Fruit fly (Drosophila melanogaster) whole organism, embryonic: Measurements from ENCODE around the gene CG4297.

Experiments used
- Atf-2 ChIP-seq: fragments of 200-800 bp; sonication (Bioruptor generic); optimal IDR thresholded peaks from 2 replicates; lab custom pipeline; 2016; ENCODE audit warnings: missing biosample characterization, missing genetic modification characterization
- CG10543 ChIP-seq: fragments of 200-800 bp; sonication (Bioruptor generic); optimal IDR thresholded peaks from 3 replicates; lab custom pipeline; 2017; ENCODE audit warnings: missing biosample characterization, mild to moderate bottlenecking, missing genetic modification characterization, moderate library complexity
- CG10959 ChIP-seq: fragments of 200-800 bp; sonication (Bioruptor generic); IDR thresholded peaks from 2 replicates; pipeline ENCODE4 v1.3.6; 2022; ENCODE audit warnings: missing biosample characterization, missing genetic modification characterization
- CG11398 ChIP-seq: fragments of 200-800 bp; sonication (Bioruptor generic); optimal IDR thresholded peaks from 2 replicates; lab custom pipeline; 2016; ENCODE audit warnings: missing biosample characterization, missing genetic modification characterization
- CG14965 ChIP-seq: fragments of 200-800 bp; sonication (Bioruptor generic); optimal IDR thresholded peaks from 2 replicates; lab custom pipeline; 2016; ENCODE audit warnings: missing biosample characterization, missing genetic modification characterization, borderline replicate concordance
- CG15601 ChIP-seq: fragments of 200-800 bp; sonication (Bioruptor generic); optimal IDR thresholded peaks from 3 replicates; lab custom pipeline; 2019; ENCODE audit warnings: missing biosample characterization, mild to moderate bottlenecking, missing genetic modification characterization, moderate library complexity
- CG1647 ChIP-seq: fragments of 200-800 bp; sonication (Bioruptor generic); optimal IDR thresholded peaks from 3 replicates; lab custom pipeline; 2016; ENCODE audit warnings: missing biosample characterization, missing genetic modification characterization
- CG16779 ChIP-seq: fragments of 200-800 bp; sonication (Bioruptor generic); IDR thresholded peaks from 2 replicates; pipeline ENCODE4 v1.3.6; 2022; ENCODE audit warnings: missing biosample characterization, missing genetic modification characterization
- CG17359 ChIP-seq: fragments of 200-800 bp; sonication (Bioruptor generic); optimal IDR thresholded peaks from 3 replicates; lab custom pipeline; 2018; ENCODE audit warnings: missing biosample characterization, mild to moderate bottlenecking, missing genetic modification characterization, moderate library complexity
- CG17568 ChIP-seq: fragments of 200-800 bp; sonication (Bioruptor generic); optimal IDR thresholded peaks from 2 replicates; lab custom pipeline; 2018; ENCODE audit warnings: missing biosample characterization, mild to moderate bottlenecking, missing genetic modification characterization, moderate library complexity
- CG17612 ChIP-seq: fragments of 200-800 bp; sonication (Bioruptor generic); IDR thresholded peaks from 2 replicates; pipeline ENCODE4 v1.3.6; 2022; ENCODE audit warnings: missing biosample characterization, missing genetic modification characterization
- CG2129 ChIP-seq: fragments of 200-800 bp; sonication (Bioruptor generic); IDR thresholded peaks from 2 replicates; pipeline ENCODE4 v1.3.6; 2022; ENCODE audit warnings: missing biosample characterization, missing genetic modification characterization; ENCODE audit not compliant: partially characterized antibody
- CG4360 ChIP-seq: fragments of 200-800 bp; sonication (Bioruptor generic); IDR thresholded peaks from 2 replicates; pipeline ENCODE4 v1.3.6; 2022; ENCODE audit warnings: missing biosample characterization, missing genetic modification characterization
- CG4707 ChIP-seq: fragments of 200-800 bp; sonication (Bioruptor generic); optimal IDR thresholded peaks from 2 replicates; lab custom pipeline; 2018; ENCODE audit warnings: missing biosample characterization, mild to moderate bottlenecking, missing genetic modification characterization, moderate library complexity
- CG5180 ChIP-seq: fragments of 200-800 bp; sonication (Bioruptor generic); optimal IDR thresholded peaks from 3 replicates; lab custom pipeline; 2017; ENCODE audit warnings: missing biosample characterization, missing genetic modification characterization, mild to moderate bottlenecking, moderate library complexity, missing genetic modification reagents
- CG9727 ChIP-seq: fragments of 200-800 bp; sonication (Bioruptor generic); optimal IDR thresholded peaks from 3 replicates; lab custom pipeline; 2017; ENCODE audit warnings: missing biosample characterization, mild to moderate bottlenecking, missing genetic modification characterization
- CG9797 ChIP-seq: fragments of 200-800 bp; sonication (Bioruptor generic); optimal IDR thresholded peaks from 3 replicates; lab custom pipeline; 2018; ENCODE audit warnings: missing biosample characterization, mild to moderate bottlenecking, missing genetic modification characterization
- D ChIP-seq, 2 experiments: fragments of 200-800 bp in 1 of 2; fragments of >200 bp in 1 of 2; sonication (Bioruptor generic) in 1 of 2; optimal IDR thresholded peaks; 2 replicates in 1 of 2; 3 replicates in 1 of 2; lab custom pipeline; 2017; ENCODE audit warnings: mild to moderate bottlenecking in 1 of 2, missing biosample characterization in 1 of 2, missing genetic modification characterization in 1 of 2, missing genetic modification reagents in 1 of 2
- Dek ChIP-seq: fragments of 200-800 bp; sonication (Bioruptor generic); optimal IDR thresholded peaks from 3 replicates; lab custom pipeline; 2019; ENCODE audit warnings: missing biosample characterization, mild to moderate bottlenecking, missing genetic modification characterization, moderate library complexity
- Dip3 ChIP-seq: fragments of 200-800 bp; sonication (Bioruptor generic); optimal IDR thresholded peaks from 3 replicates; lab custom pipeline; 2016; ENCODE audit warnings: missing biosample characterization, missing genetic modification characterization
- Doc3 ChIP-seq: fragments of 200-800 bp; sonication (Bioruptor generic); IDR thresholded peaks from 3 replicates; pipeline ENCODE4 v1.3.6; 2022; ENCODE audit warnings: missing biosample characterization, missing genetic modification characterization; ENCODE audit not compliant: partially characterized antibody
- Dp ChIP-seq: fragments of 200-800 bp; sonication (Bioruptor generic); optimal IDR thresholded peaks from 2 replicates; lab custom pipeline; 2018; ENCODE audit warnings: missing biosample characterization, mild to moderate bottlenecking, missing genetic modification characterization, moderate library complexity
- Oli ChIP-seq: fragments of 200-800 bp; sonication (Bioruptor generic); optimal IDR thresholded peaks from 2 replicates; lab custom pipeline; 2018; ENCODE audit warnings: missing biosample characterization, mild to moderate bottlenecking, missing genetic modification characterization, moderate library complexity
- abd-A ChIP-seq: fragments of 200-800 bp; sonication (Bioruptor generic); optimal IDR thresholded peaks from 3 replicates; lab custom pipeline; 2019; ENCODE audit warnings: missing biosample characterization, mild to moderate bottlenecking, missing genetic modification characterization, moderate library complexity
- ewg ChIP-seq: fragments of 200-800 bp; sonication (Bioruptor generic); optimal IDR thresholded peaks from 3 replicates; lab custom pipeline; 2017; ENCODE audit warnings: mild to moderate bottlenecking, missing biosample characterization, missing genetic modification reagents, missing genetic modification characterization
- fd102C ChIP-seq: fragments of 200-800 bp; sonication (Bioruptor generic); optimal IDR thresholded peaks from 2 replicates; lab custom pipeline; 2018; ENCODE audit warnings: missing biosample characterization, mild to moderate bottlenecking, missing genetic modification characterization, moderate library complexity
- gcm ChIP-seq: fragments of 200-800 bp; sonication (Bioruptor generic); optimal IDR thresholded peaks from 2 replicates; lab custom pipeline; 2019; ENCODE audit warnings: missing biosample characterization, mild to moderate bottlenecking, missing genetic modification characterization, moderate library complexity
- gem ChIP-seq: fragments of 200-800 bp; sonication (Bioruptor generic); optimal IDR thresholded peaks from 2 replicates; lab custom pipeline; 2019; ENCODE audit warnings: missing biosample characterization, mild to moderate bottlenecking, missing genetic modification characterization, moderate library complexity
- hkb ChIP-seq, 2 experiments: fragments of 200-800 bp in 1 of 2; fragments of >200 bp in 1 of 2; sonication (Bioruptor generic) in 1 of 2; IDR thresholded peaks in 1 of 2; optimal IDR thresholded peaks in 1 of 2; 2 replicates each; pipeline versions ENCODE4 v1.3.6 to Lab custom; 2017 to 2022; ENCODE audit warnings: missing biosample characterization in 1 of 2, missing genetic modification characterization in 1 of 2
- jing ChIP-seq: fragments of 200-800 bp; sonication (Bioruptor generic); optimal IDR thresholded peaks from 2 replicates; lab custom pipeline; 2018; ENCODE audit warnings: missing biosample characterization, mild to moderate bottlenecking, missing genetic modification characterization
- kay ChIP-seq: fragments of 200-800 bp; sonication (Bioruptor generic); optimal IDR thresholded peaks from 2 replicates; lab custom pipeline; 2016; ENCODE audit warnings: missing biosample characterization, missing genetic modification characterization
- lola ChIP-seq, 3 experiments: fragments of >200 bp in 2 of 3; fragments of 200-800 bp in 1 of 3; sonication (Bioruptor generic) in 1 of 3; optimal IDR thresholded peaks; 2 replicates each; lab custom pipeline; 2017 to 2019; ENCODE audit warnings: missing biosample characterization in 3 of 3, missing genetic modification characterization in 3 of 3, mild to moderate bottlenecking in 1 of 3, moderate library complexity in 1 of 3
- nerfin-1 ChIP-seq: fragments of 200-800 bp; sonication (Bioruptor generic); optimal IDR thresholded peaks from 3 replicates; lab custom pipeline; 2019; ENCODE audit warnings: missing biosample characterization, mild to moderate bottlenecking, missing genetic modification characterization, moderate library complexity
- nmo ChIP-seq: fragments of 200-800 bp; sonication (Bioruptor generic); optimal IDR thresholded peaks from 2 replicates; lab custom pipeline; 2018; ENCODE audit warnings: missing biosample characterization, mild to moderate bottlenecking, missing genetic modification characterization, moderate library complexity
- onecut ChIP-seq: fragments of 200-800 bp; sonication (Bioruptor generic); IDR thresholded peaks from 2 replicates; pipeline ENCODE4 v1.3.6; 2022; ENCODE audit warnings: missing biosample characterization, missing genetic modification characterization
- pfk ChIP-seq: fragments of 200-800 bp; sonication (Bioruptor generic); optimal IDR thresholded peaks from 2 replicates; lab custom pipeline; 2018; ENCODE audit warnings: missing biosample characterization, mild to moderate bottlenecking, missing genetic modification characterization, moderate library complexity
- pho ChIP-seq: fragments of 200-800 bp; sonication (Bioruptor generic); optimal IDR thresholded peaks from 2 replicates; lab custom pipeline; 2016; ENCODE audit warnings: missing biosample characterization, missing genetic modification characterization
- pros ChIP-seq: fragments of 200-800 bp; sonication (Bioruptor generic); optimal IDR thresholded peaks from 3 replicates; lab custom pipeline; 2019; ENCODE audit warnings: missing biosample characterization, mild to moderate bottlenecking, missing genetic modification characterization, moderate library complexity
- pzg ChIP-seq: fragments of 200-800 bp; sonication (Bioruptor generic); optimal IDR thresholded peaks from 3 replicates; lab custom pipeline; 2018; ENCODE audit warnings: missing biosample characterization, mild to moderate bottlenecking, missing genetic modification characterization, moderate library complexity
- tx ChIP-seq: fragments of 200-800 bp; sonication (Bioruptor generic); optimal IDR thresholded peaks from 2 replicates; lab custom pipeline; 2016; ENCODE audit warnings: missing biosample characterization, missing genetic modification characterization
- yki ChIP-seq: fragments of >200 bp; optimal IDR thresholded peaks from 3 replicates; lab custom pipeline; 2018

The CG4297 gene

DNA sequence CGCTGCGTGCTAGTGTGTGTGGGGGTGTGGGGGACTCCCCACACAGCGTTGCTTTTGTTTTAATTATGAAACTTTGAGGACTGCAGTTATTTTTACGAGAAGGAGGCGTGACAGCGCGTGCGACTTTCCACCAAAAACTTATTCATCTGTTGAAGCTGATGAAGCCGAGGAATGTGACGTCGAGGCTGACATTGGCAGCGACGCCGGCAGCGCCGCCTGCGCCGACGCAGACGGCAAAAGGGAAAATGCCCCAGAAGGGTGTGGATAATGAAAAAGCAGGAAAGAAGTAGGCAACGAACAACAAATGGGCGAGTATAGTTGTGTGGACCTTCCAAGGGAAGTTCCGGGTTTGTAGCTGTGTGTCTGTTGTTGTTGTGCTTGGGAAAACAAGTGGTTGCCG is 4.3 kb downstream of the CG4297 start (continued):
- 0 out of 2 replicates have a peak, but pooled peaks have one; percentile 40 for TF ChIP-seq CG16779 (GFP tag; lab: Robert Waterston, UW)
- no peak for TF ChIP-seq CG15601 (tag; lab: Kevin White, UChicago)
- TF ChIP-seq pho (GFP tag; lab: Kevin White, UChicago): no peak
- TF ChIP-seq Dip3 (GFP tag; lab: Kevin White, UChicago): no peak
- no peak for TF ChIP-seq CG4707 (GFP tag; lab: Kevin White, UChicago)
- no peak for TF ChIP-seq nmo
- TF ChIP-seq CG10959 (GFP tag; lab: Robert Waterston, UW): no peak
- TF ChIP-seq CG17612 (GFP tag; lab: Robert Waterston, UW): no peak
- no peak for TF ChIP-seq tx
- no peak for TF ChIP-seq pfk
- TF ChIP-seq Oli (tag; lab: Kevin White, UChicago): no peak
- no peak for TF ChIP-seq CG1647
- no peak for TF ChIP-seq Doc3 (GFP tag; lab: Robert Waterston, UW)
- TF ChIP-seq CG9797 (GFP tag; lab: Kevin White, UChicago): no peak
- peak; percentile 32 for TF ChIP-seq nerfin-1 (tag; lab: Kevin White, UChicago)
- no peak for TF ChIP-seq Dp (GFP tag; lab: Kevin White, UChicago)
- TF ChIP-seq ewg (GFP tag; lab: Kevin White, UChicago): peak; percentile 58
- TF ChIP-seq gem (tag; lab: Kevin White, UChicago): no peak
- no peak for TF ChIP-seq CG2129
- no peak for TF ChIP-seq kay (GFP tag; lab: Kevin White, UChicago)
- TF ChIP-seq pzg (GFP tag; lab: Kevin White, UChicago): no peak
- no peak for TF ChIP-seq lola (GFP tag; optimal IDR thresholded peaks at IDR 0.05; lab: Kevin White, UChicago)
- no peak for TF ChIP-seq CG5180 (GFP tag; lab: Kevin White, UChicago)
- no peak for TF ChIP-seq fd102C (GFP tag; lab: Kevin White, UChicago)
- peak; percentile 41; the same call in 1 of the 2 replicates for TF ChIP-seq CG4360 (GFP tag; lab: Robert Waterston, UW)
- TF ChIP-seq jing (GFP tag; lab: Kevin White, UChicago): no peak
- no peak for TF ChIP-seq CG9727 (GFP tag; lab: Kevin White, UChicago)
- no peak for TF ChIP-seq CG10543 (GFP tag; lab: Kevin White, UChicago)
- no peak for TF ChIP-seq hkb (optimal IDR thresholded peaks at IDR 0.05; lab: Kevin White, UChicago)
- no peak for TF ChIP-seq hkb (GFP tag; IDR thresholded peaks at IDR 0.05; lab: Robert Waterston, UW)
- no peak for TF ChIP-seq CG17568 (GFP tag; lab: Kevin White, UChicago)
- TF ChIP-seq CG14965 (GFP tag; lab: Kevin White, UChicago): no peak
- TF ChIP-seq yki (lab: Kevin White, UChicago): no peak
- TF ChIP-seq D (optimal IDR thresholded peaks at IDR 0.05; lab: Kevin White, UChicago): no peak
- no peak for TF ChIP-seq D (GFP tag; optimal IDR thresholded peaks at IDR 0.05; lab: Kevin White, UChicago)
- no peak for TF ChIP-seq Dek (tag; lab: Kevin White, UChicago)
- TF ChIP-seq, all 482 proteins: peak for 11

DNA sequence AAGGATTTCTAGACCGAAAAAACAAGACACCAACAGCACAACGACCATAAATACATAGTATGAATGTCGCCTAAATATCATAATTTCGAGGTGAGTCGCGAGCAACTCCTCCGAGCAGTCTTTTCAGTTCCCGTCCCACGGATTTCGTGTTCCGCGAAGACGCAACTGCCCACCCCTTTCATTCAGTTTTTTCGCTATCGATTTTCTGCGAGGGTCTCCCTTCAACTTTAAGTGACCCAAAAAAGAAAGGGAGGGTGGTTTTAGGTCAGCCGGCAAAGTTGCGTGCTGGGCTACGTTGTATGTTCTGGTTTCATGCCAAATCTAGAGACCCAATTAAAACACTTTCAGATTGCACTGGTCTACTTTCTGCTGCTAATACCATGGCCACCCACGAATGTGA is 16.3 kb downstream of the CG4297 start:
- TF ChIP-seq gcm (GFP tag; lab: Kevin White, UChicago) (no peak), CG11398 (no peak), Atf-2 (GFP tag; lab: Kevin White, UChicago) (no peak), onecut (GFP tag; lab: Robert Waterston, UW) (peak; percentile 97), pros (GFP tag; lab: Kevin White, UChicago) (peak; percentile 38), CG17359 (tag; lab: Kevin White, UChicago) (no peak), abd-A (no peak)
- TF ChIP-seq, all 482 proteins: peak for 2
